Worm (Caenorhabditis elegans) whole organism, L1 larva: ENCODE data around the gene Y39E4B.5.

ENCODE experiments used
- C16A3.4 ChIP-seq: fragments of 150-350 bp; optimal IDR thresholded peaks from 2 replicates; lab custom pipeline; 2014; ENCODE audit warnings: missing biosample characterization, missing genetic modification characterization
- F16B12.6 ChIP-seq: fragments of 150-350 bp; optimal IDR thresholded peaks from 2 replicates; lab custom pipeline; 2014; ENCODE audit warnings: missing biosample characterization, missing genetic modification characterization
- Y116A8C.19 ChIP-seq: sonication (generic microtip); optimal IDR thresholded peaks from 2 replicates; lab custom pipeline; 2016; ENCODE audit warnings: missing compliant biosample characterization, missing genetic modification characterization, borderline replicate concordance
- aha-1 ChIP-seq: fragments of 150-350 bp; optimal IDR thresholded peaks from 2 replicates; lab custom pipeline; 2014; ENCODE audit warnings: missing biosample characterization, missing genetic modification characterization
- ama-1 ChIP-seq: fragments of 150-350 bp; optimal IDR thresholded peaks from 2 replicates; lab custom pipeline; 2014
- blmp-1 ChIP-seq: fragments of 150-350 bp; optimal IDR thresholded peaks from 2 replicates; lab custom pipeline; 2014; ENCODE audit warnings: missing biosample characterization, missing genetic modification characterization
- ceh-63 ChIP-seq: fragments of 200-800 bp; sonication (Bioruptor generic); optimal IDR thresholded peaks from 2 replicates; lab custom pipeline; 2018; ENCODE audit warnings: mild to moderate bottlenecking, missing genetic modification characterization, missing compliant biosample characterization
- ceh-8 ChIP-seq: fragments of 200-800 bp; sonication (Bioruptor generic); optimal IDR thresholded peaks from 2 replicates; lab custom pipeline; 2018; ENCODE audit warnings: mild to moderate bottlenecking, missing genetic modification characterization, moderate library complexity, missing compliant biosample characterization
- ceh-82 ChIP-seq, 3 experiments: fragments of 150-350 bp in 1 of 3; sonication (generic microtip) in 2 of 3; optimal IDR thresholded peaks; 2 replicates each; lab custom pipeline; 2014 to 2017; ENCODE audit warnings: missing biosample characterization in 3 of 3, missing genetic modification characterization in 3 of 3
- ceh-90 ChIP-seq: sonication (generic microtip); optimal IDR thresholded peaks from 2 replicates; lab custom pipeline; 2016; ENCODE audit warnings: missing genetic modification characterization, missing compliant biosample characterization
- ces-1 ChIP-seq: fragments of 150-350 bp; optimal IDR thresholded peaks from 2 replicates; lab custom pipeline; 2014; ENCODE audit warnings: missing biosample characterization, missing genetic modification reagents, missing genetic modification characterization
- dsc-1 ChIP-seq: sonication (generic microtip); optimal IDR thresholded peaks from 2 replicates; lab custom pipeline; 2016; ENCODE audit warnings: mild to moderate bottlenecking, missing genetic modification characterization, missing compliant biosample characterization
- efl-1 ChIP-seq, 4 experiments: fragments of 150-350 bp; optimal IDR thresholded peaks in 3 of 4; peaks in 1 of 4; 1 replicate in 1 of 4; 2 replicates in 3 of 4; lab custom pipeline; 2014; ENCODE audit warnings: missing biosample characterization in 2 of 4, missing genetic modification characterization in 2 of 4, missing genetic modification reagents in 2 of 4
- efl-3 ChIP-seq: fragments of 200-800 bp; sonication (Bioruptor generic); optimal IDR thresholded peaks from 2 replicates; lab custom pipeline; 2018; ENCODE audit warnings: mild to moderate bottlenecking, missing genetic modification characterization, missing compliant biosample characterization
- egl-13 ChIP-seq: sonication (generic microtip); optimal IDR thresholded peaks from 2 replicates; lab custom pipeline; 2016; ENCODE audit warnings: missing genotype, missing genetic modification reagents, missing genetic modification characterization, missing compliant biosample characterization
- ets-5 ChIP-seq: fragments of 200-800 bp; sonication (Bioruptor generic); IDR thresholded peaks from 2 replicates; pipeline ENCODE4 v1.3.6; 2022; ENCODE audit warnings: missing genetic modification characterization, missing compliant biosample characterization
- fkh-10 ChIP-seq: sonication (generic microtip); optimal IDR thresholded peaks from 2 replicates; lab custom pipeline; 2017; ENCODE audit warnings: missing biosample characterization, missing genetic modification reagents, missing genetic modification characterization
- fkh-4 ChIP-seq: sonication (generic microtip); optimal IDR thresholded peaks from 2 replicates; lab custom pipeline; 2016; ENCODE audit warnings: missing compliant biosample characterization, missing genetic modification characterization, borderline replicate concordance
- fkh-8 ChIP-seq: sonication (generic microtip); optimal IDR thresholded peaks from 2 replicates; lab custom pipeline; 2016; ENCODE audit warnings: mild to moderate bottlenecking, missing genetic modification characterization, missing compliant biosample characterization
- fos-1 ChIP-seq: fragments of 150-350 bp; optimal IDR thresholded peaks from 2 replicates; lab custom pipeline; 2014; ENCODE audit warnings: missing biosample characterization, missing genetic modification characterization
- grh-1 ChIP-seq: fragments of 200-800 bp; sonication (Bioruptor generic); IDR thresholded peaks from 2 replicates; pipeline ENCODE4 v1.3.6; 2022; ENCODE audit warnings: missing genetic modification reagents, missing genetic modification characterization, missing compliant biosample characterization
- isw-1 ChIP-seq: fragments of 200-800 bp; sonication (Bioruptor generic); IDR thresholded peaks from 2 replicates; pipeline ENCODE4 v1.3.6; 2022; ENCODE audit warnings: missing genetic modification characterization, missing compliant biosample characterization
- lin-15B ChIP-seq: fragments of 150-350 bp; sonication (generic microtip); optimal IDR thresholded peaks from 3 replicates; lab custom pipeline; 2014; ENCODE audit warnings: missing biosample characterization, missing genetic modification characterization
- lin-35 ChIP-seq, 2 experiments: fragments of 150-350 bp; optimal IDR thresholded peaks; 2 replicates each; lab custom pipeline; 2014; ENCODE audit warnings: missing biosample characterization in 2 of 2, missing genetic modification characterization in 2 of 2, missing genetic modification reagents in 2 of 2
- lin-39 ChIP-seq: fragments of 150-350 bp; optimal IDR thresholded peaks from 2 replicates; lab custom pipeline; 2014; ENCODE audit warnings: missing biosample characterization, missing genetic modification reagents, missing genetic modification characterization
- lir-3 ChIP-seq: sonication (generic microtip); optimal IDR thresholded peaks from 2 replicates; lab custom pipeline; 2016; ENCODE audit warnings: mild to moderate bottlenecking, missing genetic modification characterization, moderate library complexity, missing compliant biosample characterization; ENCODE audit not compliant: poor library complexity
- lsy-2 ChIP-seq, 2 experiments: fragments of 150-350 bp; optimal IDR thresholded peaks; 2 replicates each; lab custom pipeline; 2014; ENCODE audit warnings: missing biosample characterization in 2 of 2, missing genetic modification characterization in 2 of 2
- mab-9 ChIP-seq: fragments of 200-800 bp; sonication (Bioruptor generic); IDR thresholded peaks from 2 replicates; pipeline ENCODE4 v1.3.6; 2022; ENCODE audit warnings: missing genetic modification reagents, missing genetic modification characterization, missing compliant biosample characterization
- mdl-1 ChIP-seq, 2 experiments: fragments of 150-350 bp; optimal IDR thresholded peaks; 2 replicates each; lab custom pipeline; 2014 to 2017; ENCODE audit warnings: missing biosample characterization in 2 of 2, missing genetic modification characterization in 2 of 2, inconsistent platforms in 1 of 2
- mep-1 ChIP-seq: fragments of 150-350 bp; optimal IDR thresholded peaks from 2 replicates; lab custom pipeline; 2014; ENCODE audit warnings: missing biosample characterization, missing genetic modification characterization
- nhr-12 ChIP-seq: sonication (generic microtip); optimal IDR thresholded peaks from 2 replicates; lab custom pipeline; 2017; ENCODE audit warnings: missing biosample characterization, missing genetic modification characterization
- nhr-20 ChIP-seq: sonication (generic microtip); optimal IDR thresholded peaks from 2 replicates; lab custom pipeline; 2016; ENCODE audit warnings: mild to moderate bottlenecking, missing genetic modification characterization, missing compliant biosample characterization
- nhr-28 ChIP-seq: fragments of 150-350 bp; optimal IDR thresholded peaks from 2 replicates; lab custom pipeline; 2014; ENCODE audit warnings: missing biosample characterization, missing genetic modification characterization
- nhr-47 ChIP-seq: sonication (generic microtip); optimal IDR thresholded peaks from 2 replicates; lab custom pipeline; 2016; ENCODE audit warnings: mild to moderate bottlenecking, missing genetic modification characterization, moderate library complexity, missing compliant biosample characterization
- nhr-71 ChIP-seq: sonication (generic microtip); optimal IDR thresholded peaks from 2 replicates; lab custom pipeline; 2016; ENCODE audit warnings: mild to moderate bottlenecking, missing genetic modification characterization, moderate library complexity, missing compliant biosample characterization
- nhr-77 ChIP-seq: fragments of 150-350 bp; optimal IDR thresholded peaks from 2 replicates; lab custom pipeline; 2014; ENCODE audit warnings: missing biosample characterization, missing genetic modification characterization
- nhr-90 ChIP-seq: sonication (generic microtip); optimal IDR thresholded peaks from 2 replicates; lab custom pipeline; 2016; ENCODE audit warnings: mild to moderate bottlenecking, missing genetic modification characterization, missing compliant biosample characterization; ENCODE audit not compliant: poor library complexity
- pag-3 ChIP-seq: sonication (generic microtip); optimal IDR thresholded peaks from 2 replicates; lab custom pipeline; 2017; ENCODE audit warnings: missing genetic modification characterization, mild to moderate bottlenecking, missing compliant biosample characterization, antibody characterized with exemption, borderline replicate concordance; ENCODE audit not compliant: insufficient read depth
- snpc-4 ChIP-seq: fragments of 150-350 bp; optimal IDR thresholded peaks from 2 replicates; lab custom pipeline; 2014; ENCODE audit warnings: missing biosample characterization, missing genetic modification characterization
- snu-23 ChIP-seq: sonication (generic microtip); optimal IDR thresholded peaks from 2 replicates; lab custom pipeline; 2016; ENCODE audit warnings: missing genetic modification characterization, missing compliant biosample characterization
- sox-4 ChIP-seq: sonication (generic microtip); optimal IDR thresholded peaks from 2 replicates; lab custom pipeline; 2016; ENCODE audit warnings: missing genetic modification characterization, missing compliant biosample characterization
- sptf-1 ChIP-seq: fragments of 150-350 bp; optimal IDR thresholded peaks from 2 replicates; lab custom pipeline; 2014; ENCODE audit warnings: missing biosample characterization, missing genetic modification characterization
- swsn-7 ChIP-seq: sonication (generic microtip); optimal IDR thresholded peaks from 2 replicates; lab custom pipeline; 2016; ENCODE audit warnings: missing genetic modification characterization, missing compliant biosample characterization
- tlp-1 ChIP-seq: fragments of 150-350 bp; optimal IDR thresholded peaks from 2 replicates; lab custom pipeline; 2014; ENCODE audit warnings: missing biosample characterization, missing genetic modification characterization
- unc-30 ChIP-seq: sonication (generic microtip); optimal IDR thresholded peaks from 2 replicates; lab custom pipeline; 2017; ENCODE audit warnings: missing biosample characterization, missing genetic modification characterization
- unc-86 ChIP-seq: sonication (generic microtip); optimal IDR thresholded peaks from 2 replicates; lab custom pipeline; 2016; ENCODE audit warnings: missing genetic modification characterization, missing compliant biosample characterization
- unc-98 ChIP-seq: fragments of 200-800 bp; sonication (Bioruptor generic); IDR thresholded peaks from 2 replicates; pipeline ENCODE4 v1.3.6; 2022; ENCODE audit warnings: missing genetic modification characterization, missing compliant biosample characterization
- zag-1 ChIP-seq: fragments of 150-350 bp; optimal IDR thresholded peaks from 2 replicates; lab custom pipeline; 2014; ENCODE audit warnings: missing biosample characterization, missing genetic modification characterization
- ztf-11 ChIP-seq, 2 experiments: sonication (generic microtip); optimal IDR thresholded peaks; 2 replicates each; lab custom pipeline; 2016 to 2017; ENCODE audit warnings: missing genetic modification characterization in 2 of 2, missing biosample characterization in 1 of 2, missing compliant biosample characterization in 1 of 2
- ztf-4 ChIP-seq: fragments of 150-350 bp; optimal IDR thresholded peaks from 2 replicates; lab custom pipeline; 2014; ENCODE audit warnings: missing biosample characterization, missing genetic modification characterization

Y39E4B.5 gene

DNA sequence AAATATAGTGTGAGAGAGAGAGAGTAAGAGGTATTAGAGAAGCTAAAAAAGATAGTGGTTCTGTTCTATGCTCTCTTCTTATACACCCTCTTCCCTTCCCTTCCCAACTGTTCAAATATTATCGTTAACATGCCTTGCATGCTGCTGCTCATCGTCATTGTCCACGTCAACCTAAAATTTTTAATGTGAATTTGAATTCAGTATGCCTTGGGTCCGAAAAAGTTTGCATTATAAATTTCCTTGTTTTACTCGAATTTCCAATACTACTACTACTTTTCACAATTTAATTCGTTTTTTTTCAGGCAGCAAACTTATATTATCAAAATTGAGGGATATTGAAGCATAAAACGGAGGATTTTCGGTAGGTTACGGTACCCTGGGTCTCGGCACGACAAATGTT, 17.4 kb downstream of the Y39E4B.5 start, which contains the start of gene gly-5:
gly-5 (plus strand) TSS at position 301 of the 400 bp plus-strand sequence.
- TF ChIP-seq tlp-1 (tag; lab: Kevin White, UChicago): no peak
- no peak for TF ChIP-seq unc-30
- no peak for TF ChIP-seq ces-1 (GFP tag; lab: Kevin White, UChicago)
- TF ChIP-seq nhr-77 (tag; lab: Kevin White, UChicago): no peak
- TF ChIP-seq ceh-63 (GFP tag; lab: Kevin White, UChicago): no peak
- no peak for TF ChIP-seq nhr-47 (tag; lab: Kevin White, UChicago)
- TF ChIP-seq efl-3 (GFP tag; lab: Kevin White, UChicago): no peak
- TF ChIP-seq sox-4: no peak
- no peak for TF ChIP-seq egl-13 (tag; lab: Kevin White, UChicago)
- no peak for TF ChIP-seq swsn-7 (tag; lab: Kevin White, UChicago)
- no peak for TF ChIP-seq lsy-2 (tag; optimal IDR thresholded peaks at IDR 0.05; lab: Kevin White, UChicago)
- no peak for TF ChIP-seq isw-1 (GFP tag; lab: Robert Waterston, UW)
- TF ChIP-seq ceh-8 (GFP tag; lab: Kevin White, UChicago): no peak
- TF ChIP-seq nhr-71 (tag; lab: Kevin White, UChicago): no peak
- TF ChIP-seq lin-35 (GFP tag; optimal IDR thresholded peaks at IDR 0.05; lab: Kevin White, UChicago): no peak
- no peak for TF ChIP-seq efl-1 (optimal IDR thresholded peaks at IDR 0.05; lab: Kevin White, UChicago)
- TF ChIP-seq efl-1 (GFP tag; optimal IDR thresholded peaks at IDR 0.05 in 1 of 2; lab: Kevin White, UChicago): no peak
- TF ChIP-seq ztf-11 (tag; optimal IDR thresholded peaks at IDR 0.05; lab: Kevin White, UChicago): no peak
- no peak for TF ChIP-seq C16A3.4 (tag; lab: Kevin White, UChicago)
- TF ChIP-seq snu-23 (GFP tag; lab: Kevin White, UChicago): no peak

DNA sequence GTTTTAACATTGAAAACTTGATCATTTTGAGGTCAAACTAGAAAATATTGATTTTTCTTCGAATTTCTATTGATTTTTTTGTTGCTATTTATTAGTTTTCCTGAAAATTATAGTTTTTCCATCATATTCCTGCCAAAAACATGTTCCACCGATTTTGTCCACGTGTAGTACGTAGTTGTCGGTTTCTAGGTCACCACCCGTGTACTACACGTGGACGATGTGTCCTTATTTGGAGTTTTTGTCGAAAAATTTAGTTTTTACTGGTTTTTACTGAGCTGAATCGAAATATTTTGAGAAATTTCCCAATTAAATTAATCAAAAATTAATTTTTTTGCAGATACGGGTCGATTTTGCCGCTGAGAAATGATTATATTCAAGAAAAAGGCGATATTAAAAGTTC, 18.1 kb downstream of the Y39E4B.5 start:
- no peak for TF ChIP-seq lin-15B
- peak; percentile 43 for TF ChIP-seq blmp-1
- TF ChIP-seq dsc-1: peak; percentile 86
- TF ChIP-seq zag-1 (tag; lab: Kevin White, UChicago): no peak
- no peak for TF ChIP-seq ets-5
- no peak for TF ChIP-seq fos-1
- no peak for TF ChIP-seq fkh-10 (GFP tag; lab: Kevin White, UChicago)
- TF ChIP-seq lin-39 (tag; lab: Kevin White, UChicago): peak; percentile 66
- TF ChIP-seq nhr-20 (tag; lab: Kevin White, UChicago): peak; percentile 79
- peak; percentile 52 for TF ChIP-seq F16B12.6 (tag; lab: Kevin White, UChicago)
- peak; percentile 60 for TF ChIP-seq ceh-63 (GFP tag; lab: Kevin White, UChicago)
- TF ChIP-seq unc-98 (GFP tag; lab: Robert Waterston, UW): peak; percentile 71; the same call in 1 of the 2 replicates
- no peak for TF ChIP-seq sptf-1 (tag; lab: Kevin White, UChicago)
- TF ChIP-seq nhr-77 (tag; lab: Kevin White, UChicago): no peak
- TF ChIP-seq fkh-4 (tag; lab: Kevin White, UChicago): peak; percentile 98
- TF ChIP-seq ztf-4: peak; percentile 27
- peak; percentile 90 for TF ChIP-seq egl-13 (tag; lab: Kevin White, UChicago)
- peak; percentile 53; the same call in 1 of the 2 replicates for TF ChIP-seq grh-1
- no peak for TF ChIP-seq snpc-4
- peak; percentile 85 for TF ChIP-seq efl-3 (GFP tag; lab: Kevin White, UChicago)
- TF ChIP-seq ces-1 (GFP tag; lab: Kevin White, UChicago): no peak
- TF ChIP-seq nhr-90: peak; percentile 93
- no peak for TF ChIP-seq nhr-28 (tag; lab: Kevin White, UChicago)
- no peak for TF ChIP-seq C16A3.4 (tag; lab: Kevin White, UChicago)
- peak; percentile 84 for TF ChIP-seq fkh-8 (tag; lab: Kevin White, UChicago)
- peak; percentile 78 for TF ChIP-seq mab-9 (GFP tag; lab: Robert Waterston, UW)
- TF ChIP-seq ceh-90: peak; percentile 93
- no peak for TF ChIP-seq aha-1 (tag; lab: Kevin White, UChicago)
- peak; percentile 40 for TF ChIP-seq ceh-8 (GFP tag; lab: Kevin White, UChicago)
- peak; percentile 77 for TF ChIP-seq unc-86
- no peak for TF ChIP-seq unc-30
- TF ChIP-seq sox-4: peak; percentile 94
- TF ChIP-seq ama-1: no peak
- TF ChIP-seq lir-3 (tag; lab: Kevin White, UChicago): peak; percentile 94
- TF ChIP-seq nhr-12: no peak
- TF ChIP-seq mep-1 (tag; lab: Kevin White, UChicago): peak; percentile 74
- peak; percentile 8 to 57 (median 32) for TF ChIP-seq ceh-82 (tag; optimal IDR thresholded peaks at IDR 0.05; lab: Kevin White, UChicago)
- peak in 1 of 2 experiments; percentile 18 for TF ChIP-seq mdl-1 (tag; optimal IDR thresholded peaks at IDR 0.05; lab: Kevin White, UChicago)
- no peak for TF ChIP-seq pag-3 (tag; lab: Kevin White, UChicago)
- TF ChIP-seq Y116A8C.19 (tag; lab: Kevin White, UChicago): peak; percentile 92
